Worm (Caenorhabditis elegans) whole organism, L4/young adult: ENCODE results near the gene C52B9.10.

ENCODE experiments used
- dao-5 ChIP-seq: sonication (generic microtip); optimal IDR thresholded peaks from 2 replicates; lab custom pipeline; 2016; ENCODE audit warnings: missing genotype, missing genetic modification characterization, moderate library complexity, missing compliant biosample characterization
- him-1 ChIP-seq: sonication (generic microtip); optimal IDR thresholded peaks from 2 replicates; lab custom pipeline; 2016; ENCODE audit warnings: missing genotype, missing genetic modification reagents, missing genetic modification characterization, missing compliant biosample characterization

ce11 chrX:4311668-4312067 lies 38.0 kb downstream of the C52B9.10 start, which contains the start of gene C52B9.8:
- TF ChIP-seq him-1 (tag; lab: Kevin White, UChicago) (no peak), dao-5 (tag; lab: Kevin White, UChicago) (no peak)
